1 fruit fly cellular context compared by ENCODE assay signal in the genomic region with DNA sequence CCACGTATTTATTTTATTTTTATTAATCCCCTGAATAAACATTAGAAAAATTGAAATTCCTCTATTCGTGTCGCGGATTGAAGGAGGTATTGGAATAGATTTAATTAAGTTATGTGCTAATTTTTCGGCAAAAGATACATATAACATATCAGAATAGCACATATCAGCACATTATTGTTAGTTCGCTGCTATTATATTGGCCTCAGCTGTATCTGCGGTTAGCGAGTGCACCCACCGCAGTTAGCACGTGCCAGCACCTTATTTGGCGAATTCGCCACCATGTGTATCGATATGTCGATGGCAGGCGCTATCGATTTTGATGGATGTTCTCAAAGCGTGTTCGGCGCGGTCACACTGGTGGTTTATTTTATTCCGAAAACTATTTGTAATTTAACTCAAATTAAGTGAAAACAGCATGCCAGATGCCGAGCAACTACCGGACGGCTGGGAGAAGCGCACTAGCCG.
TF ChIP-seq lines count a peak whose summit lies in the region.

dod (plus strand) TSS at position 323 of the 465 bp plus-strand sequence.

TF ChIP-seq in whole organism, embryonic, 481 proteins besides CTCF, POLR2A, EP300 and RAD21 (continued from another document):
- TF ChIP-seq h (optimal IDR thresholded peaks at IDR 0.05; lab: Kevin White, UChicago) (no peak), dmrt11E (tag; optimal IDR thresholded peaks at IDR 0.05; lab: Kevin White, UChicago) (no peak), nom (GFP tag; optimal IDR thresholded peaks at IDR 0.05; lab: Kevin White, UChicago) (peak; percentile 26), psq (GFP tag; optimal IDR thresholded peaks at IDR 0.05; lab: Kevin White, UChicago) (no peak), CG11723 (GFP tag; optimal IDR thresholded peaks at IDR 0.05; lab: Kevin White, UChicago) (no peak), Hr39 (optimal IDR thresholded peaks at IDR 0.05; lab: Kevin White, UChicago) (no peak), CG1792 (GFP tag; optimal IDR thresholded peaks at IDR 0.05; lab: Kevin White, UChicago) (peak; percentile 25), slbo (GFP tag; IDR thresholded peaks at IDR 0.05; lab: Robert Waterston, UW) (peak; percentile 72), zfh1 (GFP tag; IDR thresholded peaks at IDR 0.05; lab: Robert Waterston, UW) (peak; percentile 59; the same call in 2 of the 3 replicates), CG18011 (GFP tag; optimal IDR thresholded peaks at IDR 0.05; lab: Kevin White, UChicago) (peak; percentile 10), sens-2 (GFP tag; IDR thresholded peaks at IDR 0.05; lab: Robert Waterston, UW) (0 out of 2 replicates have a peak, but pooled peaks have one; percentile 13), onecut (GFP tag; IDR thresholded peaks at IDR 0.05; lab: Robert Waterston, UW) (peak; percentile 87), sr (GFP tag; IDR thresholded peaks at IDR 0.05; lab: Robert Waterston, UW) (0 out of 3 replicates have a peak, but pooled peaks have one; percentile 17), CG15601 (tag; optimal IDR thresholded peaks at IDR 0.05; lab: Kevin White, UChicago) (peak; percentile 49), CG3281 (GFP tag; optimal IDR thresholded peaks at IDR 0.05; lab: Kevin White, UChicago) (peak; percentile 49), CG6254 (GFP tag; optimal IDR thresholded peaks at IDR 0.05; lab: Kevin White, UChicago) (no peak), CG14965 (GFP tag; optimal IDR thresholded peaks at IDR 0.05; lab: Kevin White, UChicago; ENCODE audit: borderline replicate concordance) (no peak), CG6175 (GFP tag; IDR thresholded peaks at IDR 0.05; lab: Robert Waterston, UW) (no peak), Ptx1 (GFP tag; IDR thresholded peaks at IDR 0.05; lab: Robert Waterston, UW) (peak; percentile 61), pho (GFP tag; optimal IDR thresholded peaks at IDR 0.05; lab: Kevin White, UChicago) (peak; percentile 63), CG13424 (tag; optimal IDR thresholded peaks at IDR 0.05; lab: Kevin White, UChicago) (peak; percentile 43), unc-4 (GFP tag; IDR thresholded peaks at IDR 0.05; lab: Robert Waterston, UW; ENCODE audit: partially characterized antibody) (peak; percentile 79), CG11504 (tag; optimal IDR thresholded peaks at IDR 0.05; lab: Kevin White, UChicago) (no peak), HHEX (GFP tag; optimal IDR thresholded peaks at IDR 0.05; lab: Kevin White, UChicago) (peak; percentile 13), pzg (GFP tag; optimal IDR thresholded peaks at IDR 0.05; lab: Kevin White, UChicago) (peak; percentile 99), emc (GFP tag; optimal IDR thresholded peaks at IDR 0.05; lab: Kevin White, UChicago) (no peak), Ets97D (GFP tag; optimal IDR thresholded peaks at IDR 0.05; lab: Kevin White, UChicago) (peak; percentile 65)
